Worm (Caenorhabditis elegans): ENCODE results near the gene eftu-2.
A peak's percentile ranks its signal among the peaks of the same experiment; 100 is the strongest.

Gene eftu-2

DNA sequence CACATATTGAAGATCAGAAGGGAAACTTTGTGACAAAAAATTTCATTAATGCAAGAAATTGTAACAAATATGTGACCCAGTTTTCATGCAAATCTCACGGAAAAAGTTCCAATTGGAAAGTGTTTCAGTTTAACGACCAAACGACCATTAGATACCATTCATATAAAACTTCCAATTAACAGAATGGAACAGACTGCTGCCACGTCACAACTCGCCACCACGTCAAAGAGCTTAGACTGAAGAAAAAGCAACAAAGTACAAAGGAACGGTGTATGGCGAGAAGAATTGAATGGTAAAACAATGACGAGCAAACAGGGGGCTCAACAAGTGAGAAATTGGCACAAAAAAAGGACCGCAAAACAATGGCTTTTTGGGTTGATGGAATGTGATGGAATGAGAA, 24.0 kb upstream of the eftu-2 start, which contains the start of gene T04C9.3:
Gene T04C9.3 (plus strand): TSS at position 301 of the 400 bp plus-strand sequence.
- no peak for TF ChIP-seq elt-1 (tag; optimal IDR thresholded peaks at IDR 0.05; ENCODE audit: borderline replicate concordance, insufficient read depth)
- TF ChIP-seq ceh-83 (GFP tag; optimal IDR thresholded peaks at IDR 0.05) = no peak
- no peak for TF ChIP-seq ces-1 (GFP tag; optimal IDR thresholded peaks at IDR 0.05)
- TF ChIP-seq nhr-28 (tag; optimal IDR thresholded peaks at IDR 0.05) = no peak
- TF ChIP-seq tbx-8 (GFP tag; optimal IDR thresholded peaks at IDR 0.05) = no peak

DNA sequence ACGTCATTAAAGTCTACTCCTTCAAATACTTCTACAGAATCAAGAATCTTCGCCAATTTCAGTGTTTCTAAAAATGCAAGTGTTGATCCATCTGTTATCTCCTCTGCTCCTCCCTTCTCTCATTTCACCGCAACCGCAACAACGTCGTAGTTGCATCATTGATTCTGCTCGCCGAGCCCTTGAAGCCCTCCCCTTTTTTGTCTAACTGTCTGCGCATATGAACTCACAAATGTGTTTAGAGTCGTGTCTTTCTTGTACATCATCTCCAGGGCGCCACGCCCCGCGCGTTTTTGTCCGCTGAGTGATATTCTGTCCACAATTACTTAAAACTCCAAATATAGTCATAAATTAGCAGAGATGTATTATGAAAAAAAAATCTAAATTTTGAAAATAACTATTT, 21.4 kb upstream of the eftu-2 start:
- TF ChIP-seq mep-1 (tag; optimal IDR thresholded peaks at IDR 0.05) = peak; percentile 38
- peak; percentile 76 for TF ChIP-seq ces-1 (GFP tag; optimal IDR thresholded peaks at IDR 0.05)
- TF ChIP-seq hlh-1 (tag; optimal IDR thresholded peaks at IDR 0.05) = no peak
- TF ChIP-seq unc-120 (tag; optimal IDR thresholded peaks at IDR 0.05; ENCODE audit: poor library complexity, severe bottlenecking) = peak; percentile 37
- no peak for TF ChIP-seq ham-2 (GFP tag; optimal IDR thresholded peaks at IDR 0.05)

- TF ChIP-seq ceh-83 (GFP tag; optimal IDR thresholded peaks at IDR 0.05) (peak; percentile 41), mls-2 (tag; optimal IDR thresholded peaks at IDR 0.05) (no peak), pha-4 (tag; optimal IDR thresholded peaks at IDR 0.05) (no peak)
Measured at ce11 chrIII:5988461-5988860, 20.9 kb upstream of the eftu-2 start.

- TF ChIP-seq unc-62 (GFP tag; optimal IDR thresholded peaks at IDR 0.05) (peak; percentile 71), elt-1 (tag; optimal IDR thresholded peaks at IDR 0.05; ENCODE audit: borderline replicate concordance, insufficient read depth) (no peak), sem-2 (GFP tag; optimal IDR thresholded peaks at IDR 0.05) (no peak), hlh-1 (tag; optimal IDR thresholded peaks at IDR 0.05) (peak; percentile 35), flh-1 (GFP tag; optimal IDR thresholded peaks at IDR 0.05) (no peak), ces-1 (GFP tag; optimal IDR thresholded peaks at IDR 0.05) (peak; percentile 22), mab-5 (tag; optimal IDR thresholded peaks at IDR 0.05) (no peak), nhr-12 (tag; optimal IDR thresholded peaks at IDR 0.05) (no peak), ceh-43 (GFP tag; optimal IDR thresholded peaks at IDR 0.05) (no peak)
Measured at ce11 chrIII:5988991-5989726, 20.2 kb upstream of the eftu-2 start.

- TF ChIP-seq elt-1 (tag; optimal IDR thresholded peaks at IDR 0.05; ENCODE audit: borderline replicate concordance, insufficient read depth) (no peak), ceh-43 (GFP tag; optimal IDR thresholded peaks at IDR 0.05) (no peak), nhr-12 (tag; optimal IDR thresholded peaks at IDR 0.05) (no peak), bed-3 (GFP tag; optimal IDR thresholded peaks at IDR 0.05) (no peak), nhr-76 (tag; optimal IDR thresholded peaks at IDR 0.05) (no peak), tbx-8 (GFP tag; optimal IDR thresholded peaks at IDR 0.05) (no peak), lin-32 (GFP tag; optimal IDR thresholded peaks at IDR 0.05) (no peak), flh-1 (GFP tag; optimal IDR thresholded peaks at IDR 0.05) (no peak), nhr-28 (tag; optimal IDR thresholded peaks at IDR 0.05) (no peak), nhr-237 (tag; optimal IDR thresholded peaks at IDR 0.05) (no peak), mls-2 (tag; optimal IDR thresholded peaks at IDR 0.05) (no peak)
Measured at ce11 chrIII:5990090-5990489, 19.3 kb upstream of the eftu-2 start.

- TF ChIP-seq ceh-83 (GFP tag; optimal IDR thresholded peaks at IDR 0.05) (no peak), sem-2 (GFP tag; optimal IDR thresholded peaks at IDR 0.05) (no peak), ham-2 (GFP tag; optimal IDR thresholded peaks at IDR 0.05) (no peak), unc-62 (GFP tag; optimal IDR thresholded peaks at IDR 0.05) (peak; percentile 51), ceh-43 (GFP tag; optimal IDR thresholded peaks at IDR 0.05) (no peak), elt-1 (tag; optimal IDR thresholded peaks at IDR 0.05; ENCODE audit: borderline replicate concordance, insufficient read depth) (peak; percentile 12), elt-3 (tag; optimal IDR thresholded peaks at IDR 0.05) (no peak), nhr-76 (tag; optimal IDR thresholded peaks at IDR 0.05) (no peak), sptf-1 (tag; optimal IDR thresholded peaks at IDR 0.05) (no peak), nhr-28 (tag; optimal IDR thresholded peaks at IDR 0.05) (no peak), drap-1 (GFP tag; optimal IDR thresholded peaks at IDR 0.05) (no peak), tbx-8 (GFP tag; optimal IDR thresholded peaks at IDR 0.05) (no peak), cnd-1 (tag; optimal IDR thresholded peaks at IDR 0.05) (no peak), unc-120 (tag; optimal IDR thresholded peaks at IDR 0.05; ENCODE audit: poor library complexity, severe bottlenecking) (no peak), mls-2 (tag; optimal IDR thresholded peaks at IDR 0.05) (no peak)
Measured at ce11 chrIII:5991142-5991930, 18.0 kb upstream of the eftu-2 start, which contains the start of gene T04C9.2. TSS of gene T04C9.2 (plus strand) at chrIII:5991880.

All from whole organism, mixed stage, embryonic.